Worm (Caenorhabditis elegans) whole organism, late embryonic: ENCODE measurements around the gene Y54G11A.2.

ENCODE experiments used
- K02D7.2 ChIP-seq: sonication (generic microtip); optimal IDR thresholded peaks from 2 replicates; lab custom pipeline; 2017; ENCODE audit warnings: mild to moderate bottlenecking, missing genetic modification characterization, missing compliant biosample characterization
- K09A11.1 ChIP-seq: sonication (generic microtip); optimal IDR thresholded peaks from 2 replicates; lab custom pipeline; 2017; ENCODE audit warnings: antibody characterized with exemption, mild to moderate bottlenecking, missing genetic modification characterization, missing compliant biosample characterization; ENCODE audit not compliant: insufficient read depth
- T23F11.4 ChIP-seq: fragments of 200-800 bp; sonication (Bioruptor generic); optimal IDR thresholded peaks from 2 replicates; lab custom pipeline; 2018; ENCODE audit warnings: mild to moderate bottlenecking, missing genetic modification characterization, missing compliant biosample characterization
- ahr-1 ChIP-seq: sonication (generic microtip); optimal IDR thresholded peaks from 2 replicates; lab custom pipeline; 2016; ENCODE audit warnings: missing genetic modification characterization, missing compliant biosample characterization
- ama-1 ChIP-seq: fragments of 150-350 bp; optimal IDR thresholded peaks from 2 replicates; lab custom pipeline; 2014
- ceh-19 ChIP-seq: fragments of 200-800 bp; sonication (Bioruptor generic); optimal IDR thresholded peaks from 2 replicates; lab custom pipeline; 2018; ENCODE audit warnings: mild to moderate bottlenecking, missing genetic modification characterization, missing compliant biosample characterization
- ceh-2 ChIP-seq: sonication (generic microtip); optimal IDR thresholded peaks from 2 replicates; lab custom pipeline; 2016; ENCODE audit warnings: missing genotype, missing genetic modification characterization, missing compliant biosample characterization
- ceh-22 ChIP-seq: sonication (generic microtip); optimal IDR thresholded peaks from 2 replicates; lab custom pipeline; 2017; ENCODE audit warnings: missing biosample characterization, missing genetic modification characterization
- ceh-24 ChIP-seq: sonication (generic microtip); optimal IDR thresholded peaks from 2 replicates; lab custom pipeline; 2016; ENCODE audit warnings: mild to moderate bottlenecking, missing genetic modification characterization, missing compliant biosample characterization
- ceh-30 ChIP-seq: fragments of 150-350 bp; optimal IDR thresholded peaks from 2 replicates; lab custom pipeline; 2014; ENCODE audit warnings: missing biosample characterization, missing genetic modification characterization
- ceh-31 ChIP-seq: sonication (generic microtip); optimal IDR thresholded peaks from 2 replicates; lab custom pipeline; 2016; ENCODE audit warnings: missing genetic modification characterization, missing compliant biosample characterization
- ceh-45 ChIP-seq: fragments of 200-800 bp; sonication (Bioruptor generic); IDR thresholded peaks from 2 replicates; pipeline ENCODE4 v1.3.6; 2022; ENCODE audit warnings: missing genetic modification reagents, missing genetic modification characterization, missing compliant biosample characterization
- ceh-9 ChIP-seq: sonication (generic microtip); optimal IDR thresholded peaks from 2 replicates; lab custom pipeline; 2016; ENCODE audit warnings: mild to moderate bottlenecking, missing genetic modification characterization, inconsistent platforms, missing compliant biosample characterization
- dmd-4 ChIP-seq: sonication (generic microtip); optimal IDR thresholded peaks from 2 replicates; lab custom pipeline; 2016; ENCODE audit warnings: borderline replicate concordance, missing genetic modification characterization, missing compliant biosample characterization
- elt-4 ChIP-seq: sonication (generic microtip); optimal IDR thresholded peaks from 2 replicates; lab custom pipeline; 2016; ENCODE audit warnings: missing genetic modification characterization, missing compliant biosample characterization
- ets-4 ChIP-seq: sonication (generic microtip); optimal IDR thresholded peaks from 2 replicates; lab custom pipeline; 2016; ENCODE audit warnings: missing genetic modification characterization, missing compliant biosample characterization
- fax-1 ChIP-seq: sonication (generic microtip); optimal IDR thresholded peaks from 2 replicates; lab custom pipeline; 2016; ENCODE audit warnings: missing genotype, missing genetic modification characterization, missing compliant biosample characterization
- fkh-10 ChIP-seq: fragments of 150-350 bp; optimal IDR thresholded peaks from 2 replicates; lab custom pipeline; 2014; ENCODE audit warnings: missing biosample characterization, missing genetic modification reagents, missing genetic modification characterization
- hlh-13 ChIP-seq: fragments of 200-800 bp; sonication (Bioruptor generic); optimal IDR thresholded peaks from 2 replicates; lab custom pipeline; 2018; ENCODE audit warnings: mild to moderate bottlenecking, missing genetic modification characterization, missing compliant biosample characterization
- hlh-15 ChIP-seq: sonication (generic microtip); optimal IDR thresholded peaks from 2 replicates; lab custom pipeline; 2016; ENCODE audit warnings: missing genetic modification characterization, missing compliant biosample characterization
- lim-6 ChIP-seq: sonication (generic microtip); optimal IDR thresholded peaks from 2 replicates; lab custom pipeline; 2016; ENCODE audit warnings: missing genetic modification characterization, missing compliant biosample characterization
- lin-11 ChIP-seq: fragments of 200-800 bp; sonication (Bioruptor generic); optimal IDR thresholded peaks from 2 replicates; lab custom pipeline; 2018; ENCODE audit warnings: mild to moderate bottlenecking, missing genetic modification characterization, missing compliant biosample characterization
- mec-3 ChIP-seq: sonication (generic microtip); optimal IDR thresholded peaks from 2 replicates; lab custom pipeline; 2016; ENCODE audit warnings: borderline replicate concordance, missing genetic modification characterization, missing compliant biosample characterization
- nfya-1 ChIP-seq: sonication (generic microtip); optimal IDR thresholded peaks from 2 replicates; lab custom pipeline; 2017; ENCODE audit warnings: missing genetic modification characterization, mild to moderate bottlenecking, missing compliant biosample characterization, antibody characterized with exemption, moderate library complexity
- nhr-11 ChIP-seq: fragments of 150-350 bp; optimal IDR thresholded peaks from 2 replicates; lab custom pipeline; 2014; ENCODE audit warnings: missing biosample characterization, missing genetic modification characterization
- odd-2 ChIP-seq: sonication (generic microtip); optimal IDR thresholded peaks from 2 replicates; lab custom pipeline; 2017; ENCODE audit warnings: antibody characterized with exemption, mild to moderate bottlenecking, missing genetic modification characterization, missing compliant biosample characterization
- pat-9 ChIP-seq: fragments of 200-800 bp; sonication (Bioruptor generic); optimal IDR thresholded peaks from 2 replicates; lab custom pipeline; 2018; ENCODE audit warnings: mild to moderate bottlenecking, missing genetic modification characterization, moderate library complexity, missing compliant biosample characterization
- pha-2 ChIP-seq: sonication (generic microtip); optimal IDR thresholded peaks from 2 replicates; lab custom pipeline; 2017; ENCODE audit warnings: mild to moderate bottlenecking, missing genetic modification characterization, missing compliant biosample characterization
- pha-4 ChIP-seq: fragments of 150-350 bp; optimal IDR thresholded peaks from 2 replicates; lab custom pipeline; 2018; ENCODE audit warnings: missing biosample characterization, missing genetic modification reagents, missing genetic modification characterization
- pqm-1 ChIP-seq: sonication (generic microtip); optimal IDR thresholded peaks from 2 replicates; lab custom pipeline; 2016; ENCODE audit warnings: missing genetic modification characterization, missing compliant biosample characterization
- ref-2 ChIP-seq: sonication (generic microtip); optimal IDR thresholded peaks from 2 replicates; lab custom pipeline; 2016; ENCODE audit warnings: missing genetic modification characterization, missing compliant biosample characterization
- sdc-2 ChIP-seq: sonication (generic microtip); optimal IDR thresholded peaks from 2 replicates; lab custom pipeline; 2016; ENCODE audit warnings: missing genotype, missing genetic modification characterization, missing compliant biosample characterization
- syd-9 ChIP-seq: sonication (generic microtip); optimal IDR thresholded peaks from 2 replicates; lab custom pipeline; 2016; ENCODE audit warnings: mild to moderate bottlenecking, missing genetic modification characterization, moderate library complexity, missing compliant biosample characterization
- tbx-7 ChIP-seq: sonication (generic microtip); optimal IDR thresholded peaks from 2 replicates; lab custom pipeline; 2016; ENCODE audit warnings: missing genotype, missing genetic modification characterization, missing compliant biosample characterization
- unc-42 ChIP-seq: sonication (generic microtip); optimal IDR thresholded peaks from 2 replicates; lab custom pipeline; 2016; ENCODE audit warnings: missing genotype, missing genetic modification characterization, missing compliant biosample characterization
- unc-86 ChIP-seq: sonication (generic microtip); optimal IDR thresholded peaks from 2 replicates; lab custom pipeline; 2016; ENCODE audit warnings: missing genetic modification characterization, missing compliant biosample characterization
- zip-5 ChIP-seq: sonication (generic microtip); optimal IDR thresholded peaks from 2 replicates; lab custom pipeline; 2016; ENCODE audit warnings: missing genetic modification characterization, missing compliant biosample characterization

Gene Y54G11A.2

ce11 chrII:14251400-14251940 lies 687 bp upstream of the Y54G11A.2 start (continued):
- TF ChIP-seq fkh-10 (GFP tag; lab: Kevin White, UChicago) (no peak), ceh-22 (tag; lab: Kevin White, UChicago) (peak; percentile 47), nhr-11 (tag; lab: Kevin White, UChicago) (no peak), ceh-45 (GFP tag; lab: Robert Waterston, UW) (no peak), pha-4 (tag; lab: Kevin White, UChicago) (no peak), dmd-4 (no peak), pqm-1 (no peak), ceh-2 (peak; percentile 42), T23F11.4 (GFP tag; lab: Kevin White, UChicago) (peak; percentile 26), K09A11.1 (tag; lab: Kevin White, UChicago) (peak; percentile 6), pat-9 (peak; percentile 67), ceh-24 (tag; lab: Kevin White, UChicago) (no peak), K02D7.2 (tag; lab: Kevin White, UChicago) (peak; percentile 38), sdc-2 (peak; percentile 60), ceh-30 (tag; lab: Kevin White, UChicago) (no peak), pha-2 (tag; lab: Kevin White, UChicago) (peak; percentile 53), odd-2 (no peak)

ce11 chrII:14255850-14256249 lies 3.7 kb downstream of the Y54G11A.2 start:
- TF ChIP-seq zip-5 (tag; lab: Kevin White, UChicago) (no peak), hlh-15 (tag; lab: Kevin White, UChicago) (no peak), ama-1 (lab: Kevin White, UChicago) (no peak), syd-9 (tag; lab: Kevin White, UChicago) (no peak), tbx-7 (tag; lab: Kevin White, UChicago) (no peak), mec-3 (tag; lab: Kevin White, UChicago) (no peak), ahr-1 (tag; lab: Kevin White, UChicago) (no peak), elt-4 (tag; lab: Kevin White, UChicago) (no peak), nfya-1 (tag; lab: Kevin White, UChicago) (no peak), ceh-24 (tag; lab: Kevin White, UChicago) (no peak), unc-86 (tag; lab: Kevin White, UChicago) (no peak), ceh-31 (tag; lab: Kevin White, UChicago) (no peak), ceh-9 (tag; lab: Kevin White, UChicago) (no peak), ets-4 (tag; lab: Kevin White, UChicago) (no peak), fax-1 (no peak), hlh-13 (GFP tag; lab: Kevin White, UChicago) (no peak), unc-42 (no peak), lim-6 (tag; lab: Kevin White, UChicago) (no peak), ceh-2 (no peak), lin-11 (tag; lab: Kevin White, UChicago) (no peak)

ce11 chrII:14256779-14257178 lies 4.6 kb downstream of the Y54G11A.2 start, which contains the start of gene Y54G11A.19:
Y54G11A.19 (minus strand) TSS chrII:14256879.
- no peak for TF ChIP-seq ceh-19 (GFP tag; lab: Kevin White, UChicago)
- TF ChIP-seq K02D7.2 (tag; lab: Kevin White, UChicago): no peak
- TF ChIP-seq ceh-30 (tag; lab: Kevin White, UChicago): no peak
- no peak for TF ChIP-seq ets-4 (tag; lab: Kevin White, UChicago)
- no peak for TF ChIP-seq ref-2
- TF ChIP-seq nfya-1 (tag; lab: Kevin White, UChicago): no peak
- no peak for TF ChIP-seq hlh-15 (tag; lab: Kevin White, UChicago)
- no peak for TF ChIP-seq K09A11.1 (tag; lab: Kevin White, UChicago)
- TF ChIP-seq hlh-13 (GFP tag; lab: Kevin White, UChicago): no peak
- TF ChIP-seq, all 69 proteins: peak for 0
